Worm (Caenorhabditis elegans) whole organism, young adult: ENCODE data around the gene T24C4.3.

Experiments
- B0336.3 ChIP-seq: fragments of 200-800 bp; sonication (Bioruptor generic); IDR thresholded peaks from 2 replicates; pipeline ENCODE4 v1.3.6; 2022; ENCODE audit warnings: missing genetic modification characterization, missing compliant biosample characterization
- F10E7.11 ChIP-seq: sonication (generic microtip); optimal IDR thresholded peaks from 2 replicates; lab custom pipeline; 2017; ENCODE audit warnings: mild to moderate bottlenecking, missing genetic modification characterization, moderate library complexity, missing compliant biosample characterization
- F23B12.7 ChIP-seq: sonication (generic microtip); optimal IDR thresholded peaks from 2 replicates; lab custom pipeline; 2017; ENCODE audit warnings: missing genetic modification characterization, mild to moderate bottlenecking, missing compliant biosample characterization, antibody characterized with exemption, moderate library complexity; ENCODE audit not compliant: insufficient read depth
- F37B4.10 ChIP-seq: fragments of 200-800 bp; sonication (Bioruptor generic); IDR thresholded peaks from 2 replicates; pipeline ENCODE4 v1.3.6; 2022; ENCODE audit warnings: missing genetic modification characterization, missing compliant biosample characterization
- F39B2.1 ChIP-seq: fragments of 200-800 bp; sonication (Bioruptor generic); IDR thresholded peaks from 2 replicates; pipeline ENCODE4 v1.3.6; 2022; ENCODE audit warnings: missing genetic modification reagents, missing genetic modification characterization, missing compliant biosample characterization
- F52B5.7 ChIP-seq: sonication (generic microtip); optimal IDR thresholded peaks from 2 replicates; lab custom pipeline; 2016; ENCODE audit warnings: mild to moderate bottlenecking, missing genetic modification characterization, missing compliant biosample characterization
- F55B11.4 ChIP-seq: sonication (generic microtip); optimal IDR thresholded peaks from 2 replicates; lab custom pipeline; 2016; ENCODE audit warnings: missing compliant biosample characterization, missing genetic modification characterization, borderline replicate concordance; ENCODE audit not compliant: insufficient read depth
- Y53G8AR.9 ChIP-seq: fragments of 200-800 bp; sonication (Bioruptor generic); conservative IDR thresholded peaks from 2 replicates; pipeline ENCODE4 v1.3.6; 2022; ENCODE audit warnings: missing genetic modification reagents, missing genetic modification characterization, missing compliant biosample characterization
- Y79H2A.3 ChIP-seq: fragments of 200-800 bp; sonication (Bioruptor generic); conservative IDR thresholded peaks from 2 replicates; pipeline ENCODE4 v1.3.6; 2022; ENCODE audit warnings: missing genetic modification reagents, missing genetic modification characterization, missing compliant biosample characterization
- Y95B8A.8 ChIP-seq: fragments of 200-800 bp; sonication (Bioruptor generic); IDR thresholded peaks from 2 replicates; pipeline ENCODE4 v1.3.6; 2022; ENCODE audit warnings: missing genetic modification reagents, missing genetic modification characterization, missing compliant biosample characterization
- ZK185.1 ChIP-seq: sonication (generic microtip); optimal IDR thresholded peaks from 2 replicates; lab custom pipeline; 2016; ENCODE audit warnings: mild to moderate bottlenecking, missing genetic modification characterization, missing compliant biosample characterization; ENCODE audit not compliant: poor library complexity, severe bottlenecking
- ama-1 ChIP-seq, 3 experiments: fragments of 150-350 bp in 1 of 3; sonication (generic microtip) in 2 of 3; optimal IDR thresholded peaks; 2 replicates each; lab custom pipeline; 2014 to 2018; ENCODE audit warnings: missing biosample characterization in 2 of 3, missing genetic modification characterization in 2 of 3, missing genetic modification reagents in 2 of 3
- athp-1 ChIP-seq: sonication (generic microtip); optimal IDR thresholded peaks from 2 replicates; lab custom pipeline; 2017; ENCODE audit warnings: mild to moderate bottlenecking, missing genetic modification characterization, missing compliant biosample characterization
- attf-3 ChIP-seq: fragments of 200-800 bp; sonication (Bioruptor generic); conservative IDR thresholded peaks from 2 replicates; pipeline ENCODE4 v1.3.6; 2022; ENCODE audit warnings: missing genetic modification reagents, missing genetic modification characterization, missing compliant biosample characterization
- attf-6 ChIP-seq: fragments of 200-800 bp; sonication (Bioruptor generic); IDR thresholded peaks from 2 replicates; pipeline ENCODE4 v1.3.6; 2022; ENCODE audit warnings: missing genetic modification reagents, missing genetic modification characterization, missing compliant biosample characterization
- bed-2 ChIP-seq: fragments of 200-800 bp; sonication (Bioruptor generic); IDR thresholded peaks from 2 replicates; pipeline ENCODE4 v1.3.6; 2022; ENCODE audit warnings: missing genetic modification reagents, missing genetic modification characterization, missing compliant biosample characterization
- cebp-1 ChIP-seq, 2 experiments: fragments of 200-800 bp in 1 of 2; sonication (Bioruptor generic) in 1 of 2; sonication (generic microtip) in 1 of 2; IDR thresholded peaks in 1 of 2; optimal IDR thresholded peaks in 1 of 2; 2 replicates each; pipeline versions ENCODE4 v1.3.6 to Lab custom; 2017 to 2022; ENCODE audit warnings: missing compliant biosample characterization in 2 of 2, missing genetic modification characterization in 2 of 2, mild to moderate bottlenecking in 1 of 2, missing genetic modification reagents in 1 of 2, moderate library complexity in 1 of 2
- cebp-2 ChIP-seq: fragments of 200-800 bp; sonication (Bioruptor generic); IDR thresholded peaks from 2 replicates; pipeline ENCODE4 v1.3.6; 2022; ENCODE audit warnings: missing genetic modification characterization, missing compliant biosample characterization
- ceh-91 ChIP-seq: fragments of 200-800 bp; sonication (Bioruptor generic); IDR thresholded peaks from 2 replicates; pipeline ENCODE4 v1.3.6; 2022; ENCODE audit warnings: missing genetic modification reagents, missing genetic modification characterization, missing compliant biosample characterization
- chd-7 ChIP-seq: sonication (generic microtip); optimal IDR thresholded peaks from 2 replicates; lab custom pipeline; 2016; ENCODE audit warnings: mild to moderate bottlenecking, missing genetic modification characterization, moderate library complexity, missing compliant biosample characterization
- die-1 ChIP-seq: sonication (generic microtip); optimal IDR thresholded peaks from 2 replicates; lab custom pipeline; 2016; ENCODE audit warnings: missing genotype, mild to moderate bottlenecking, missing genetic modification characterization, missing compliant biosample characterization
- dox-1 ChIP-seq: fragments of 200-800 bp; sonication (Bioruptor generic); IDR thresholded peaks from 2 replicates; pipeline ENCODE4 v1.3.6; 2022; ENCODE audit warnings: missing genetic modification reagents, missing genetic modification characterization, missing compliant biosample characterization
- egrh-3 ChIP-seq: fragments of 200-800 bp; sonication (Bioruptor generic); IDR thresholded peaks from 2 replicates; pipeline ENCODE4 v1.3.6; 2022; ENCODE audit warnings: missing genetic modification reagents, missing genetic modification characterization, missing compliant biosample characterization
- ekl-4 ChIP-seq: fragments of 200-800 bp; sonication (Bioruptor generic); IDR thresholded peaks from 2 replicates; pipeline ENCODE4 v1.3.6; 2022; ENCODE audit warnings: missing genetic modification reagents, missing genetic modification characterization, missing compliant biosample characterization
- fkh-3 ChIP-seq: sonication (generic microtip); optimal IDR thresholded peaks from 2 replicates; lab custom pipeline; 2016; ENCODE audit warnings: mild to moderate bottlenecking, missing genetic modification characterization, missing compliant biosample characterization
- gei-17 ChIP-seq: fragments of 200-800 bp; sonication (Bioruptor generic); optimal IDR thresholded peaks from 2 replicates; lab custom pipeline; 2018; ENCODE audit warnings: mild to moderate bottlenecking, missing genetic modification characterization, missing compliant biosample characterization
- hlh-26 ChIP-seq: fragments of 200-800 bp; sonication (Bioruptor generic); conservative IDR thresholded peaks from 2 replicates; pipeline ENCODE4 v1.3.6; 2022; ENCODE audit warnings: missing genetic modification reagents, missing genetic modification characterization, missing compliant biosample characterization
- hmg-20 ChIP-seq: fragments of 200-800 bp; sonication (Bioruptor generic); IDR thresholded peaks from 2 replicates; pipeline ENCODE4 v1.3.6; 2022; ENCODE audit warnings: missing genetic modification reagents, missing genetic modification characterization, missing compliant biosample characterization
- hrde-1 ChIP-seq: sonication (generic microtip); optimal IDR thresholded peaks from 2 replicates; lab custom pipeline; 2016; ENCODE audit warnings: missing genetic modification characterization, mild to moderate bottlenecking, missing compliant biosample characterization, moderate library complexity, missing genotype, missing genetic modification reagents, borderline replicate concordance
- lag-1 ChIP-seq: fragments of 200-800 bp; sonication (Bioruptor generic); IDR thresholded peaks from 2 replicates; pipeline ENCODE4 v1.3.6; 2022; ENCODE audit warnings: missing genetic modification reagents, missing genetic modification characterization, missing compliant biosample characterization
- let-526 ChIP-seq: fragments of 200-800 bp; sonication (Bioruptor generic); IDR thresholded peaks from 2 replicates; pipeline ENCODE4 v1.3.6; 2022; ENCODE audit warnings: missing genetic modification reagents, missing genetic modification characterization, missing compliant biosample characterization
- lin-26 ChIP-seq: fragments of 200-800 bp; sonication (Bioruptor generic); IDR thresholded peaks from 2 replicates; pipeline ENCODE4 v1.3.6; 2022; ENCODE audit warnings: missing genetic modification reagents, missing genetic modification characterization, missing compliant biosample characterization
- lin-40 ChIP-seq: sonication (generic microtip); optimal IDR thresholded peaks from 2 replicates; lab custom pipeline; 2016; ENCODE audit warnings: missing genetic modification characterization, mild to moderate bottlenecking, missing compliant biosample characterization, missing genotype, missing genetic modification reagents
- lin-54 ChIP-seq: fragments of 200-800 bp; sonication (Bioruptor generic); optimal IDR thresholded peaks from 2 replicates; lab custom pipeline; 2018; ENCODE audit warnings: mild to moderate bottlenecking, missing genetic modification characterization, missing compliant biosample characterization
- lsl-1 ChIP-seq: fragments of 200-800 bp; sonication (Bioruptor generic); optimal IDR thresholded peaks from 2 replicates; lab custom pipeline; 2018; ENCODE audit warnings: mild to moderate bottlenecking, missing genetic modification characterization, moderate library complexity, missing compliant biosample characterization
- lsy-27 ChIP-seq: sonication (generic microtip); optimal IDR thresholded peaks from 2 replicates; lab custom pipeline; 2017; ENCODE audit warnings: missing genetic modification characterization, mild to moderate bottlenecking, missing compliant biosample characterization, antibody characterized with exemption, missing genotype, borderline replicate concordance; ENCODE audit not compliant: insufficient read depth
- madf-6 ChIP-seq: fragments of 200-800 bp; sonication (Bioruptor generic); IDR thresholded peaks from 2 replicates; pipeline ENCODE4 v1.3.6; 2022; ENCODE audit warnings: missing genetic modification reagents, missing genetic modification characterization, missing compliant biosample characterization
- mes-4 ChIP-seq: sonication (generic microtip); optimal IDR thresholded peaks from 2 replicates; lab custom pipeline; 2016; ENCODE audit warnings: missing genotype, missing genetic modification characterization, missing compliant biosample characterization
- mxl-1 ChIP-seq: sonication (generic microtip); optimal IDR thresholded peaks from 2 replicates; lab custom pipeline; 2016; ENCODE audit warnings: missing genetic modification characterization, missing compliant biosample characterization
- pbrm-1 ChIP-seq: fragments of 200-800 bp; sonication (Bioruptor generic); IDR thresholded peaks from 2 replicates; pipeline ENCODE4 v1.3.6; 2022; ENCODE audit warnings: missing genetic modification reagents, missing genetic modification characterization, missing compliant biosample characterization
- repo-1 ChIP-seq: sonication (generic microtip); optimal IDR thresholded peaks from 2 replicates; lab custom pipeline; 2017; ENCODE audit warnings: mild to moderate bottlenecking, missing genetic modification characterization, missing compliant biosample characterization
- sea-2 ChIP-seq: fragments of 200-800 bp; sonication (Bioruptor generic); IDR thresholded peaks from 2 replicates; pipeline ENCODE4 v1.3.6; 2022; ENCODE audit warnings: missing genetic modification characterization, missing compliant biosample characterization
- snpc-1.1 ChIP-seq: sonication (generic microtip); optimal IDR thresholded peaks from 2 replicates; lab custom pipeline; 2017; ENCODE audit warnings: missing genetic modification characterization, mild to moderate bottlenecking, missing compliant biosample characterization, antibody characterized with exemption, moderate library complexity, missing genotype, missing genetic modification reagents; ENCODE audit not compliant: insufficient read depth
- snpc-3.4 ChIP-seq: sonication (generic microtip); optimal IDR thresholded peaks from 2 replicates; lab custom pipeline; 2017; ENCODE audit warnings: missing genetic modification characterization, mild to moderate bottlenecking, missing compliant biosample characterization, antibody characterized with exemption, moderate library complexity, missing genotype, missing genetic modification reagents
- sptf-2 ChIP-seq: fragments of 200-800 bp; sonication (Bioruptor generic); optimal IDR thresholded peaks from 2 replicates; lab custom pipeline; 2018; ENCODE audit warnings: mild to moderate bottlenecking, missing genetic modification characterization, missing compliant biosample characterization
- unc-62 ChIP-seq: fragments of 150-350 bp; optimal IDR thresholded peaks from 2 replicates; lab custom pipeline; 2014; ENCODE audit warnings: missing biosample characterization, missing genetic modification reagents, missing genetic modification characterization
- ztf-22 ChIP-seq: fragments of 200-800 bp; sonication (Bioruptor generic); optimal IDR thresholded peaks from 2 replicates; lab custom pipeline; 2018; ENCODE audit warnings: mild to moderate bottlenecking, missing genetic modification characterization, moderate library complexity, missing compliant biosample characterization

Gene T24C4.3

DNA sequence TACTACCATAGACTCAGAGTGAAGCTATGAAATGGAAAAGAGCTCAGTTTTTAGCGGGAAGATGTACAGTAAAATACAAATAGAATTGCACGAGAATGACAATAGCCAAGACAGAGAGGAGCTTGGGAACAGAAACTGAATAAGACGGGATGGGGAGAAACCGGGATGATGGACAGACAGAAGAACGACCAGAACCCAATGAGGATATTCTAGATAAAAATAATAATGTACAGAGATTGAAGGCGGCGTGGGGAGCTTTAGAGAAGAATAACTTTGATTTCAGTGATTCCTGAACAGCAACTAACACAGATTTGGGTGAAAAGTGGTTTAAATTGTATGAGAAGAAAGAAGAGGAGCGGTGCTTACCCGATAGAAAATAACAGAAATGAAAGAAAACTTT is 9.2 kb upstream of the T24C4.3 start:
- TF ChIP-seq hlh-26, result no peak
- TF ChIP-seq ztf-22 (GFP tag; lab: Kevin White, UChicago), result no peak
- TF ChIP-seq B0336.3 (GFP tag; lab: Robert Waterston, UW), result peak; percentile 70
- TF ChIP-seq dox-1, result peak; percentile 19; the same call in 1 of the 2 replicates
- no peak for TF ChIP-seq repo-1 (tag; lab: Kevin White, UChicago)
- no peak for TF ChIP-seq gei-17
- no peak for TF ChIP-seq egrh-3 (GFP tag; lab: Robert Waterston, UW)
- no peak for TF ChIP-seq ceh-91
- TF ChIP-seq sea-2 (GFP tag; lab: Robert Waterston, UW), result no peak
- peak; percentile 69; the same call in 1 of the 2 replicates for TF ChIP-seq Y95B8A.8 (GFP tag; lab: Robert Waterston, UW)
- peak; percentile 29; the same call in 1 of the 2 replicates for TF ChIP-seq pbrm-1 (GFP tag; lab: Robert Waterston, UW)
- TF ChIP-seq lin-40 (tag; lab: Kevin White, UChicago), result no peak
- no peak for TF ChIP-seq unc-62 (GFP tag; lab: Kevin White, UChicago)
- no peak for TF ChIP-seq hmg-20 (GFP tag; lab: Robert Waterston, UW)
- no peak for TF ChIP-seq cebp-2 (GFP tag; lab: Robert Waterston, UW)
- TF ChIP-seq snpc-1.1 (tag; lab: Kevin White, UChicago), result peak; percentile 10
- TF ChIP-seq Y79H2A.3 (GFP tag; lab: Robert Waterston, UW), result no peak
- TF ChIP-seq Y53G8AR.9 (GFP tag; lab: Robert Waterston, UW), result 0 out of 2 replicates have a peak, but pooled peaks have one; percentile 43
- TF ChIP-seq F37B4.10, result no peak
- TF ChIP-seq lsl-1 (GFP tag; lab: Kevin White, UChicago), result peak; percentile 33
- no peak for TF ChIP-seq F10E7.11 (tag; lab: Kevin White, UChicago)
- no peak for TF ChIP-seq let-526 (GFP tag; lab: Robert Waterston, UW)
- no peak for TF ChIP-seq mxl-1 (tag; lab: Kevin White, UChicago)
- no peak for TF ChIP-seq lag-1 (GFP tag; lab: Robert Waterston, UW)
- TF ChIP-seq cebp-1 (GFP tag; IDR thresholded peaks at IDR 0.05; lab: Robert Waterston, UW), result no peak
- peak; percentile 19 for TF ChIP-seq cebp-1 (tag; optimal IDR thresholded peaks at IDR 0.05; lab: Kevin White, UChicago)
- no peak for TF ChIP-seq chd-7
- peak; percentile 54 for TF ChIP-seq lin-26 (GFP tag; lab: Robert Waterston, UW)
- TF ChIP-seq attf-3 (GFP tag; lab: Robert Waterston, UW), result no peak
- TF ChIP-seq ekl-4 (GFP tag; lab: Robert Waterston, UW), result peak; percentile 52
- no peak for TF ChIP-seq fkh-3 (tag; lab: Kevin White, UChicago)
- no peak for TF ChIP-seq F52B5.7 (tag; lab: Kevin White, UChicago)
- peak; percentile 25 for TF ChIP-seq hrde-1 (tag; lab: Kevin White, UChicago)
- no peak for TF ChIP-seq sptf-2 (GFP tag; lab: Kevin White, UChicago)
- peak; percentile 5 for TF ChIP-seq die-1
- TF ChIP-seq ama-1 (optimal IDR thresholded peaks at IDR 0.05; lab: Kevin White, UChicago), result no peak
- TF ChIP-seq ama-1 (GFP tag; optimal IDR thresholded peaks at IDR 0.05; lab: Kevin White, UChicago), result peak in 1 of 2 experiments; percentile 66
- no peak for TF ChIP-seq bed-2
- TF ChIP-seq F55B11.4 (tag; lab: Kevin White, UChicago), result no peak
- TF ChIP-seq athp-1, result peak; percentile 78
- peak; percentile 22 for TF ChIP-seq lin-54 (GFP tag; lab: Kevin White, UChicago)
- peak; percentile 16 for TF ChIP-seq ZK185.1 (tag; lab: Kevin White, UChicago)
- TF ChIP-seq snpc-3.4 (tag; lab: Kevin White, UChicago), result peak; percentile 39
- TF ChIP-seq F39B2.1, result no peak
- 0 out of 2 replicates have a peak, but pooled peaks have one; percentile 9 for TF ChIP-seq attf-6 (GFP tag; lab: Robert Waterston, UW)
- no peak for TF ChIP-seq F23B12.7
- TF ChIP-seq madf-6, result no peak
- TF ChIP-seq lsy-27, result no peak
- TF ChIP-seq mes-4 (tag; lab: Kevin White, UChicago), result no peak
